Fruit fly (Drosophila melanogaster) whole organism, embryonic: Measurements from ENCODE around the gene CG14219.

Experiments used
- CG13894 ChIP-seq: fragments of 200-800 bp; sonication (Bioruptor generic); optimal IDR thresholded peaks from 3 replicates; lab custom pipeline; 2018; ENCODE audit warnings: missing biosample characterization, mild to moderate bottlenecking, missing genetic modification characterization, moderate library complexity
- ash1 ChIP-seq: fragments of 200-800 bp; sonication (Bioruptor generic); optimal IDR thresholded peaks from 2 replicates; lab custom pipeline; 2018; ENCODE audit warnings: missing biosample characterization, mild to moderate bottlenecking, missing genetic modification characterization
- btn ChIP-seq: fragments of 200-800 bp; sonication (Bioruptor generic); optimal IDR thresholded peaks from 2 replicates; lab custom pipeline; 2016; ENCODE audit warnings: missing biosample characterization, missing genetic modification characterization
- pnt ChIP-seq: fragments of 200-800 bp; sonication (Bioruptor generic); optimal IDR thresholded peaks from 3 replicates; lab custom pipeline; 2016; ENCODE audit warnings: missing biosample characterization, missing genetic modification characterization
- psq ChIP-seq: fragments of 200-800 bp; sonication (Bioruptor generic); optimal IDR thresholded peaks from 2 replicates; lab custom pipeline; 2017; ENCODE audit warnings: missing biosample characterization, missing genetic modification characterization
- sens-2 ChIP-seq: fragments of 200-800 bp; sonication (Bioruptor generic); IDR thresholded peaks from 2 replicates; pipeline ENCODE4 v1.3.6; 2022; ENCODE audit warnings: missing biosample characterization, missing genetic modification characterization

DNA sequence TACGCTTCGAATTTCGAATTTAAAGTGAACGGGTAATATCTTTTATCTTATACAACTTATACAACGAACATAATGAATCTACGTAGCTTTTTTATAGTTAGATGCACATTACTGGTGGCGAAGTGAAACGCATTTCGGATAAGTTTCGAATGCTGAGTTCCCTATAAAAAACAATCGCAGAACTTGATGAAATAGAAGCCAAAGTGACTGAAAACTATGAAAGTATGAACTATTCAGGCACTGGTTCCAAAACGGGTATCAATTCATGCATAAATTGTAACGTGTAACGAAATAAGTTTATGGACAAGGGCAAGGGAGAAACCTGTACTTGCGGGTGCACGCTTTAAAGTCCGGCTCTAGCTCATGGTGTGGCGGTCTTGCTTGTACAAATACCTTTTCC is 5.9 kb upstream of the CG14219 start:
- TF ChIP-seq pnt (GFP tag; lab: Kevin White, UChicago) = no peak
- TF ChIP-seq CG13894 = no peak
- TF ChIP-seq sens-2 (GFP tag; lab: Robert Waterston, UW) = no peak
- TF ChIP-seq ash1 (GFP tag; lab: Kevin White, UChicago) = no peak
- no peak for TF ChIP-seq btn (GFP tag; lab: Kevin White, UChicago)
- no peak for TF ChIP-seq psq
